Fruit fly (Drosophila melanogaster): ENCODE data around the gene Gr10a.

Gr10a gene

DNA sequence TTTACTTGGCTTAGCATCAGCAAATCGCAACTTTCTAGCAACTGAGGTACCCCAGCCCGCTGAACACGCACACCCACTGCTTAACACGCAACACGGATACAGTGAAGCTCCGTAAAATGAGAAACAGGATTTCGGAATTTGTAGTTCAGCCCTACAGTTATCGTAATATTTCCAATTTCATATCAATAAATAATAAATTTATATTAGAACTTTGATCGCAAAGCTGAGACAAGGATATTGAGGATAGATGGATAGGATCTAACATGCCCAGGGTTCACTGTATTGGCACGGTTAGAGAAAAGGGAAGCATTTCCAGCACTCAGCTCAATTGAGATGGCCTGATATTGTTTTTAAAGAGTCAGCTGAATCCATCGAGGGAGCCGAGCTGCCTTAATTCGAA is 2.0 kb upstream of the Gr10a start (continued):
- no peak for TF ChIP-seq grn (GFP tag; optimal IDR thresholded peaks at IDR 0.05)
- TF ChIP-seq CG11504 (tag; optimal IDR thresholded peaks at IDR 0.05) = peak; percentile 34
- TF ChIP-seq Drgx (GFP tag; IDR thresholded peaks at IDR 0.05) = peak; percentile 54
- TF ChIP-seq slou (GFP tag; optimal IDR thresholded peaks at IDR 0.05) = no peak
- peak; percentile 31; the same call in 1 of the 2 replicates for TF ChIP-seq CG14014 (GFP tag; IDR thresholded peaks at IDR 0.05)
- TF ChIP-seq E2f2 (GFP tag; IDR thresholded peaks at IDR 0.05) = 0 out of 2 replicates have a peak, but pooled peaks have one; percentile 13
- 0 out of 4 replicates have a peak, but pooled peaks have one; percentile 5 for TF ChIP-seq Gug (GFP tag; IDR thresholded peaks at IDR 0.05)
- no peak for TF ChIP-seq tio (GFP tag; optimal IDR thresholded peaks at IDR 0.05)
- 0 out of 2 replicates have a peak, but pooled peaks have one; percentile 23 for TF ChIP-seq ranshi (GFP tag; IDR thresholded peaks at IDR 0.05)
- TF ChIP-seq Xrp1 (GFP tag; IDR thresholded peaks at IDR 0.05) = no peak
- no peak for TF ChIP-seq CG6683 (GFP tag; optimal IDR thresholded peaks at IDR 0.05)
- no peak for TF ChIP-seq HLHmδ (GFP tag; optimal IDR thresholded peaks at IDR 0.05)
- TF ChIP-seq CG6791 (GFP tag; IDR thresholded peaks at IDR 0.05; ENCODE audit: partially characterized antibody) = no peak
- TF ChIP-seq NK7.1 (GFP tag; optimal IDR thresholded peaks at IDR 0.05) = no peak
- TF ChIP-seq vfl (GFP tag; optimal IDR thresholded peaks at IDR 0.05) = no peak
- TF ChIP-seq psq (GFP tag; optimal IDR thresholded peaks at IDR 0.05) = no peak
- TF ChIP-seq Stat92E (GFP tag; optimal IDR thresholded peaks at IDR 0.05) = no peak
- peak; percentile 40; the same call in 1 of the 2 replicates for TF ChIP-seq HLH3B (GFP tag; IDR thresholded peaks at IDR 0.05)
- TF ChIP-seq ATbp (GFP tag; optimal IDR thresholded peaks at IDR 0.05) = peak; percentile 12
- no peak for TF ChIP-seq CG11723 (GFP tag; optimal IDR thresholded peaks at IDR 0.05)
- peak; percentile 43; the same call in 1 of the 2 replicates for TF ChIP-seq CG32532 (GFP tag; IDR thresholded peaks at IDR 0.05)
- TF ChIP-seq CG8359 (GFP tag; optimal IDR thresholded peaks at IDR 0.05; ENCODE audit: borderline replicate concordance) = no peak
- no peak for TF ChIP-seq CG18476 (GFP tag; optimal IDR thresholded peaks at IDR 0.05)
- TF ChIP-seq tgo (GFP tag; IDR thresholded peaks at IDR 0.05) = no peak
- peak; percentile 31 for TF ChIP-seq Fer3 (tag; optimal IDR thresholded peaks at IDR 0.05)
- no peak for TF ChIP-seq btn (GFP tag; optimal IDR thresholded peaks at IDR 0.05)
- TF ChIP-seq dysf (GFP tag; IDR thresholded peaks at IDR 0.05) = peak; percentile 39; the same call in 1 of the 3 replicates
- no peak for TF ChIP-seq YL-1 (GFP tag; optimal IDR thresholded peaks at IDR 0.05)
- peak; percentile 12 for TF ChIP-seq CoRest (tag; optimal IDR thresholded peaks at IDR 0.05)
- no peak for TF ChIP-seq wdn (GFP tag; IDR thresholded peaks at IDR 0.05)
- TF ChIP-seq fd3F (GFP tag; optimal IDR thresholded peaks at IDR 0.05) = peak; percentile 10
- no peak for TF ChIP-seq CG9797 (GFP tag; optimal IDR thresholded peaks at IDR 0.05)
- TF ChIP-seq CG8924 (tag; optimal IDR thresholded peaks at IDR 0.05) = no peak
- TF ChIP-seq fd96Cb (tag; optimal IDR thresholded peaks at IDR 0.05) = no peak
- no peak for TF ChIP-seq CG1792 (GFP tag; optimal IDR thresholded peaks at IDR 0.05)
- no peak for TF ChIP-seq CG2116 (GFP tag; optimal IDR thresholded peaks at IDR 0.05)
- no peak for TF ChIP-seq CG30020 (tag; optimal IDR thresholded peaks at IDR 0.05)
- peak; percentile 25 for TF ChIP-seq Med (GFP tag)

DNA sequence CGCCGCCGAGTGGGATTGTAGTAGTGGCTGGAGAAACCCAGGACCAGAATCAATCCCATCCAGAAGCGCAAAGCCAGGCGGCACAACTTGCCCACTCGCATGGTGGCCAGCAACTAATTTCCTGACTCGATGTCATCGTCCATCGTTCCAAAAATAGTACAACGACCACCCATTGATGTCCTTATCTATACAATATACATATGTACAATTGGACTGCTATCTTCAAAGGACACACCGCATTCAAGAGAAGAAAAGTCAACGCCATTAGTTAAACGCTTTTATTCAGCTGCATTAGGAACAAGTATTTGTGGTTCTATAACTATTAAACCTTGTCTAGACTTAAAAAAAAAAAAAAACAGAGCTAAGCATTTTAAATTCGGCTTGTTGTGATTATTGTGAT is 4.1 kb downstream of the Gr10a start, which contains the start of gene Gr10b:
Gene Gr10b, minus strand, starts transcription at position 101 of the 400 bp plus-strand sequence.
- TF ChIP-seq CG33557 (GFP tag; optimal IDR thresholded peaks at IDR 0.05) = no peak
- TF ChIP-seq lola (GFP tag; optimal IDR thresholded peaks at IDR 0.05) = no peak
